Fruit fly (Drosophila melanogaster): ENCODE data around the gene Targ2.

- TF ChIP-seq Pif1B (GFP tag; optimal IDR thresholded peaks at IDR 0.05) = no peak
- no peak for TF ChIP-seq CG15710 (tag; optimal IDR thresholded peaks at IDR 0.05)
- no peak for TF ChIP-seq gl (tag; optimal IDR thresholded peaks at IDR 0.05)
- no peak for TF ChIP-seq CG4496 (GFP tag; IDR thresholded peaks at IDR 0.05)
- no peak for TF ChIP-seq Ets98B (GFP tag; IDR thresholded peaks at IDR 0.05)
- no peak for TF ChIP-seq fd96Ca (GFP tag; IDR thresholded peaks at IDR 0.05)
- no peak for TF ChIP-seq CG8301 (tag; optimal IDR thresholded peaks at IDR 0.05)
Measured at dm6 chr3L:21201246-21201896, 1.7 kb downstream of the Targ2 start.
